Worm (Caenorhabditis elegans): ENCODE data around the gene F58H1.8.

DNA sequence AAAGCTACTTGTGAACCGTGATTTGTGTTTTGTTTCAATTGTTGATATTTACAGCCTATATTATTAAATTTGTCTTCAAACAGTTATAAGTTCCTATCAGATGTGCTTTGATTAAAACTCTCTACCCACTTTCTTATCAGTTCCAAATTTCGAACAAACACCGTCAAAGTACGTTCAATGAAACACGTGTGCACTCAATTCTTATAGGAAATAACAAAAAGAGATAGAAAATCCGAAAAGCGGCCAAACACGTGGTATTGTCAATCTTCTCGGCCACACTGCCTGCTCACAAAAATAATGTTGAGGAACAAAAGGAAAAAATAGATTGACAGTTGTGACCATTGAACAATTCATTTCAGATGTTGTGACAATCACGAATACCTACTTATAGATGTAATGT, 49.0 kb upstream of the F58H1.8 start:
- TF ChIP-seq pag-3 (tag; optimal IDR thresholded peaks at IDR 0.05; ENCODE audit: borderline replicate concordance, insufficient read depth) (no peak), nhr-85 (tag) (peak; percentile 90), nhr-28 (tag; optimal IDR thresholded peaks at IDR 0.05) (no peak), tlp-1 (tag; optimal IDR thresholded peaks at IDR 0.05) (no peak), fos-1 (tag; optimal IDR thresholded peaks at IDR 0.05) (no peak), ztf-11 (tag; optimal IDR thresholded peaks at IDR 0.05) (no peak)
